Worm (Caenorhabditis elegans) whole organism, mixed stage, embryonic: ENCODE measurements around the gene fbxa-133.

ENCODE experiments used
- ceh-43 ChIP-seq: fragments of 200-800 bp; sonication (Bioruptor generic); optimal IDR thresholded peaks from 2 replicates; lab custom pipeline; 2018; ENCODE audit warnings: mild to moderate bottlenecking, missing genetic modification characterization, moderate library complexity, missing compliant biosample characterization
- ces-1 ChIP-seq: fragments of 150-350 bp; optimal IDR thresholded peaks from 2 replicates; lab custom pipeline; 2014; ENCODE audit warnings: missing biosample characterization, missing genetic modification reagents, missing genetic modification characterization
- lsy-2 ChIP-seq: fragments of 150-350 bp; optimal IDR thresholded peaks from 2 replicates; lab custom pipeline; 2014; ENCODE audit warnings: missing biosample characterization, missing genetic modification characterization
- mls-2 ChIP-seq: sonication (generic microtip); optimal IDR thresholded peaks from 2 replicates; lab custom pipeline; 2016; ENCODE audit warnings: mild to moderate bottlenecking, missing genetic modification characterization, moderate library complexity, missing compliant biosample characterization
- nhr-237 ChIP-seq: fragments of 150-350 bp; optimal IDR thresholded peaks from 2 replicates; lab custom pipeline; 2014; ENCODE audit warnings: missing biosample characterization, missing genetic modification characterization
- nhr-76 ChIP-seq: sonication (generic microtip); optimal IDR thresholded peaks from 2 replicates; lab custom pipeline; 2017; ENCODE audit warnings: missing biosample characterization, missing genetic modification characterization
- unc-39 ChIP-seq: fragments of 150-350 bp; optimal IDR thresholded peaks from 2 replicates; lab custom pipeline; 2014; ENCODE audit warnings: missing biosample characterization, missing genetic modification characterization
- unc-62 ChIP-seq: fragments of 150-350 bp; optimal IDR thresholded peaks from 2 replicates; lab custom pipeline; 2014; ENCODE audit warnings: missing biosample characterization, missing genetic modification reagents, missing genetic modification characterization
- ztf-11 ChIP-seq: fragments of 150-350 bp; optimal IDR thresholded peaks from 2 replicates; lab custom pipeline; 2014; ENCODE audit warnings: missing biosample characterization, missing genetic modification characterization

DNA sequence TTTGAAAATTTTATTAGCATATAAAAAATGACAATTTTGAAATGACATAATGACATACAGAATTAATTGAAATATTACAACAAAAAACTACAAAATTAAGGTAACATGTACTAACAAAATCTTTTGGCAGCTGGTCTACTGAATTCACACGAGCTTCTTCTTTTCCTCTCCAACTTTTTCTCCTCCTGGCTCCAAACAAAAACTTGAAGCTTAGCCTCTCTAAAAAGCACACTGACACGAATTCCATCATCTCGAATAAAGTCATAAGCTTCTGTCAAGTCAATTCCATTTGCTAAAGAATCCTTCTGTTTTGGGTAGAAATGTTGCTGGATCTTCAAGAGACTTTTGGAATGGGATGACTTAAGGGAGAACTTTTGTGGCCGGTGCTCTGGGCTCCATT lies 33.2 kb upstream of the fbxa-133 start:
- TF ChIP-seq unc-39 (tag; lab: Kevin White, UChicago) (no peak), ceh-43 (no peak), nhr-237 (tag; lab: Kevin White, UChicago) (no peak), nhr-76 (no peak), lsy-2 (tag; lab: Kevin White, UChicago) (no peak), ztf-11 (tag; lab: Kevin White, UChicago) (no peak), unc-62 (GFP tag; lab: Kevin White, UChicago) (no peak), ces-1 (GFP tag; lab: Kevin White, UChicago) (no peak), mls-2 (tag; lab: Kevin White, UChicago) (no peak)
